Fruit fly (Drosophila melanogaster): ENCODE results near the gene CG1486.
A peak's percentile ranks its signal among the peaks of the same experiment; 100 is the strongest.

CG1486 gene

dm6 chrX:21349800-21350309 is 26.0 kb downstream of the CG1486 start, which contains the start of the genes peng and sol (continued):
- TF ChIP-seq CG8281 (tag; optimal IDR thresholded peaks at IDR 0.05) = peak; percentile 38
- TF ChIP-seq tup (GFP tag; optimal IDR thresholded peaks at IDR 0.05) = no peak
- TF ChIP-seq HLH3B (GFP tag; IDR thresholded peaks at IDR 0.05) = peak; percentile 27; the same call in 1 of the 2 replicates
- TF ChIP-seq CG1233 (GFP tag; optimal IDR thresholded peaks at IDR 0.05) = peak; percentile 49
- peak; percentile 80 for TF ChIP-seq CG14710 (tag; optimal IDR thresholded peaks at IDR 0.05)
- peak; percentile 66 for TF ChIP-seq unpg (GFP tag; optimal IDR thresholded peaks at IDR 0.05)
- TF ChIP-seq disco-r (GFP tag; optimal IDR thresholded peaks at IDR 0.05) = peak; percentile 33
- TF ChIP-seq hkb (optimal IDR thresholded peaks at IDR 0.05) = peak; percentile 63
- TF ChIP-seq hkb (GFP tag; IDR thresholded peaks at IDR 0.05) = no peak; the same call in 1 of the 2 replicates
- TF ChIP-seq abd-A (tag; optimal IDR thresholded peaks at IDR 0.05) = no peak
- TF ChIP-seq mirr (GFP tag; optimal IDR thresholded peaks at IDR 0.05) = peak; percentile 25
- no peak for TF ChIP-seq wor (GFP tag; IDR thresholded peaks at IDR 0.05)
- TF ChIP-seq bcd (GFP tag; optimal IDR thresholded peaks at IDR 0.05) = peak; percentile 70
- peak; percentile 61 for TF ChIP-seq CG2116 (GFP tag; optimal IDR thresholded peaks at IDR 0.05)
- peak; percentile 78 for TF ChIP-seq Antp (GFP tag; optimal IDR thresholded peaks at IDR 0.05)
- TF ChIP-seq al (GFP tag; IDR thresholded peaks at IDR 0.05) = peak; percentile 46; the same call in 1 of the 2 replicates
- TF ChIP-seq CG16813 (GFP tag; IDR thresholded peaks at IDR 0.05; ENCODE audit: partially characterized antibody) = no peak
- peak; percentile 35; the same call in 1 of the 2 replicates for TF ChIP-seq amos (GFP tag; IDR thresholded peaks at IDR 0.05; ENCODE audit: partially characterized antibody)
- TF ChIP-seq CG16863 (GFP tag; optimal IDR thresholded peaks at IDR 0.05) = no peak
- 0 out of 4 replicates have a peak, but pooled peaks have one; percentile 22 for TF ChIP-seq Gug (GFP tag; IDR thresholded peaks at IDR 0.05)
- peak; percentile 72 for TF ChIP-seq Abd-B (GFP tag; optimal IDR thresholded peaks at IDR 0.05)
- peak; percentile 44 for TF ChIP-seq fd3F (GFP tag; optimal IDR thresholded peaks at IDR 0.05)
- peak; percentile 46 for TF ChIP-seq CG12744 (GFP tag; optimal IDR thresholded peaks at IDR 0.05)
- 0 out of 2 replicates have a peak, but pooled peaks have one; percentile 36 for TF ChIP-seq stc (GFP tag; IDR thresholded peaks at IDR 0.05)
- TF ChIP-seq CG6765 (GFP tag; optimal IDR thresholded peaks at IDR 0.05) = peak; percentile 19
- TF ChIP-seq zfh2 (GFP tag; optimal IDR thresholded peaks at IDR 0.05) = peak; percentile 78
- no peak for TF ChIP-seq CkIIα-i1 (GFP tag; IDR thresholded peaks at IDR 0.05)
- peak; percentile 66 for TF ChIP-seq Fer3 (tag; optimal IDR thresholded peaks at IDR 0.05)
- peak; percentile 54 for TF ChIP-seq CG6689 (GFP tag; IDR thresholded peaks at IDR 0.05)
- peak; percentile 69 for TF ChIP-seq NfI (GFP tag; optimal IDR thresholded peaks at IDR 0.05)
- peak; percentile 71 for TF ChIP-seq shn (GFP tag; optimal IDR thresholded peaks at IDR 0.05)
- peak; percentile 71; the same call in 1 of the 2 replicates for TF ChIP-seq CG31441 (GFP tag; IDR thresholded peaks at IDR 0.05)
- peak; percentile 47 for TF ChIP-seq CG34376 (GFP tag; optimal IDR thresholded peaks at IDR 0.05)
- peak; percentile 23; the same call in 1 of the 2 replicates for TF ChIP-seq CG4730 (GFP tag; IDR thresholded peaks at IDR 0.05)
- TF ChIP-seq Med (GFP tag) = peak; percentile 92
- no peak for TF ChIP-seq Lpt (GFP tag; optimal IDR thresholded peaks at IDR 0.05)
- peak; percentile 51 for TF ChIP-seq maf-S (GFP tag; optimal IDR thresholded peaks at IDR 0.05)
- peak; percentile 51 for TF ChIP-seq NC2β (GFP tag; optimal IDR thresholded peaks at IDR 0.05)
- peak; percentile 59 for TF ChIP-seq Ssrp (tag; optimal IDR thresholded peaks at IDR 0.05)
- peak; percentile 31 for TF ChIP-seq lbe (GFP tag; optimal IDR thresholded peaks at IDR 0.05)
- peak; percentile 65 for TF ChIP-seq CG15601 (tag; optimal IDR thresholded peaks at IDR 0.05)
- TF ChIP-seq zfh1 (GFP tag; IDR thresholded peaks at IDR 0.05) = peak; percentile 41; the same call in 1 of the 3 replicates
- TF ChIP-seq YL-1 (GFP tag; optimal IDR thresholded peaks at IDR 0.05) = peak; percentile 37
- TF ChIP-seq fru (optimal IDR thresholded peaks at IDR 0.05) = no peak
- no peak for TF ChIP-seq inv (GFP tag; IDR thresholded peaks at IDR 0.05; ENCODE audit: partially characterized antibody)
- peak; percentile 43 for TF ChIP-seq slp2 (GFP tag; optimal IDR thresholded peaks at IDR 0.05)
- TF ChIP-seq CG9727 (GFP tag; optimal IDR thresholded peaks at IDR 0.05) = peak; percentile 84
- peak; percentile 57 for TF ChIP-seq CG11723 (GFP tag; optimal IDR thresholded peaks at IDR 0.05)
- TF ChIP-seq Optix (GFP tag; IDR thresholded peaks at IDR 0.05) = no peak
- no peak for TF ChIP-seq Doc3 (GFP tag; IDR thresholded peaks at IDR 0.05; ENCODE audit: partially characterized antibody)
